Fruit fly (Drosophila melanogaster) Kc167 (cell line): ENCODE measurements around the gene bab1.

ENCODE experiments used
- Sin3A ChIP-seq: fragments of >200 bp; optimal IDR thresholded peaks from 2 replicates; lab custom pipeline; 2018; ENCODE audit warnings: missing external identifiers
- h ChIP-seq: fragments of >200 bp; optimal IDR thresholded peaks from 3 replicates; lab custom pipeline; 2018; ENCODE audit warnings: missing external identifiers

dm6 chr3L:1005859-1006258 lies 95.0 kb downstream of the bab1 start:
- TF ChIP-seq Sin3A (lab: Kevin White, UChicago) (no peak), h (lab: Kevin White, UChicago) (no peak)
